Worm (Caenorhabditis elegans): ENCODE results near the gene clec-83.

- no peak for TF ChIP-seq nhr-11 (tag; optimal IDR thresholded peaks at IDR 0.05)
- TF ChIP-seq dve-1 (tag; optimal IDR thresholded peaks at IDR 0.05): peak; percentile 75
- TF ChIP-seq pat-9 (tag; optimal IDR thresholded peaks at IDR 0.05): peak; percentile 39
- TF ChIP-seq ttx-3 (tag; optimal IDR thresholded peaks at IDR 0.05): peak; percentile 37
- no peak for TF ChIP-seq ceh-9 (tag; optimal IDR thresholded peaks at IDR 0.05)
- peak; percentile 88 for TF ChIP-seq elt-2 (tag; optimal IDR thresholded peaks at IDR 0.05)
- TF ChIP-seq hlh-8 (tag; optimal IDR thresholded peaks at IDR 0.05): no peak
- TF ChIP-seq ceh-18 (tag; optimal IDR thresholded peaks at IDR 0.05): peak; percentile 32
- TF ChIP-seq pqm-1 (tag; optimal IDR thresholded peaks at IDR 0.05): peak; percentile 43
- no peak for TF ChIP-seq unc-3 (GFP tag; conservative IDR thresholded peaks at IDR 0.05)
- no peak for TF ChIP-seq unc-3 (tag; optimal IDR thresholded peaks at IDR 0.05)
- no peak for TF ChIP-seq pha-4 (tag; optimal IDR thresholded peaks at IDR 0.05)
These were observed 35.7 kb downstream of the clec-83 start, which contains the start of gene Y54G2A.45 for ce11 chrIV:2805525-2805924.

Data from whole organism, late embryonic.